Worm (Caenorhabditis elegans): ENCODE data around the gene F28H7.2.
A peak's percentile ranks its signal among the peaks of the same experiment; 100 is the strongest.

F28H7.2 gene

ce11 chrV:10736756-10737155 is 10.9 kb upstream of the F28H7.2 start, which contains the start of the genes mre-11 and wdr-5.3 (continued):
- TF ChIP-seq unc-130 (GFP tag; optimal IDR thresholded peaks at IDR 0.05) (peak; percentile 81), pbrm-1 (GFP tag; IDR thresholded peaks at IDR 0.05) (0 out of 2 replicates have a peak, but pooled peaks have one; percentile 38), mcd-1 (GFP tag; IDR thresholded peaks at IDR 0.05) (peak; percentile 48; the same call in 1 of the 2 replicates), D2030.7 (GFP tag; IDR thresholded peaks at IDR 0.05) (peak; percentile 52), lir-1 (GFP tag; conservative IDR thresholded peaks at IDR 0.05) (peak; percentile 21; the same call in 1 of the 2 replicates)

DNA sequence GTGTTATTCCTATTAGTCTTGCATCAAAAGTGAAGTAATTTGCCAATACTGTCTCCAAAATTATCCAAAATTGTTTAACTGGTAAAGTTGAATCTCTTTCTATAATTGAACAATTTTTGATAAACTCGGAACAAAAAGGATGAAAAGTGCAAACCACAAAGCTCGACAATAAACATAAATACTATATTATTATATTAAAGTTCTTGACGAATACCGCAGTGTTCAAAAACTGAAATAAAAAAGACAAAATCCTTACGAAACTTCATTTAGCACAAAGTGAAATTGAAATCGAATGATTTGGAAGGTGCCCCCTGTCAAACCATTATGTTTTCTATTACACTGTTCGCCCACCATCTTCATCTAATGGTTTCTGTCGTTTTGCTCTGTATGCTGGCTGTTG is 6.3 kb upstream of the F28H7.2 start, which contains the start of gene ZC302.3:
Gene ZC302.3, minus strand, starts transcription at position 101 of the 400 bp plus-strand sequence.
- TF ChIP-seq mcd-1 (GFP tag; IDR thresholded peaks at IDR 0.05) (no peak), cebp-2 (GFP tag; IDR thresholded peaks at IDR 0.05) (no peak), repo-1 (tag; optimal IDR thresholded peaks at IDR 0.05) (no peak), aptf-3 (GFP tag; IDR thresholded peaks at IDR 0.05) (no peak), F52B5.7 (tag; optimal IDR thresholded peaks at IDR 0.05) (no peak), lin-40 (tag; optimal IDR thresholded peaks at IDR 0.05) (no peak), F33H1.4 (GFP tag; IDR thresholded peaks at IDR 0.05) (no peak), nhr-27 (tag; optimal IDR thresholded peaks at IDR 0.05) (no peak), mxl-1 (tag; optimal IDR thresholded peaks at IDR 0.05) (no peak), snpc-1.1 (tag; optimal IDR thresholded peaks at IDR 0.05; ENCODE audit: insufficient read depth) (no peak), let-526 (GFP tag; IDR thresholded peaks at IDR 0.05) (no peak), lsy-27 (tag; optimal IDR thresholded peaks at IDR 0.05; ENCODE audit: borderline replicate concordance, insufficient read depth) (no peak), ceh-79 (tag; optimal IDR thresholded peaks at IDR 0.05) (no peak), snpc-3.4 (tag; optimal IDR thresholded peaks at IDR 0.05) (no peak), zim-3 (tag; optimal IDR thresholded peaks at IDR 0.05) (no peak), xnd-1 (tag; optimal IDR thresholded peaks at IDR 0.05) (no peak), ztf-6 (GFP tag; IDR thresholded peaks at IDR 0.05) (no peak), F23B12.7 (tag; optimal IDR thresholded peaks at IDR 0.05; ENCODE audit: insufficient read depth) (no peak), Y79H2A.3 (GFP tag; conservative IDR thresholded peaks at IDR 0.05) (no peak)

- TF ChIP-seq F57A8.1 (GFP tag; optimal IDR thresholded peaks at IDR 0.05) (no peak), B0019.2 (GFP tag; conservative IDR thresholded peaks at IDR 0.05) (no peak), B0035.1 (tag; optimal IDR thresholded peaks at IDR 0.05) (no peak), ekl-4 (GFP tag; IDR thresholded peaks at IDR 0.05) (no peak), snpc-1.3 (tag; optimal IDR thresholded peaks at IDR 0.05; ENCODE audit: insufficient read depth) (no peak), B0261.1 (tag; optimal IDR thresholded peaks at IDR 0.05) (no peak), let-607 (tag; optimal IDR thresholded peaks at IDR 0.05) (no peak), ztf-25 (GFP tag; IDR thresholded peaks at IDR 0.05) (no peak), ceh-79 (tag; optimal IDR thresholded peaks at IDR 0.05) (no peak), K11D2.4 (GFP tag; IDR thresholded peaks at IDR 0.05) (no peak), cebp-2 (GFP tag; IDR thresholded peaks at IDR 0.05) (no peak), hsf-1 (GFP tag; IDR thresholded peaks at IDR 0.05) (no peak), F57C9.4 (tag; optimal IDR thresholded peaks at IDR 0.05) (no peak), F49E8.2 (tag; optimal IDR thresholded peaks at IDR 0.05; ENCODE audit: insufficient read depth) (no peak), rpc-1 (optimal IDR thresholded peaks at IDR 0.05) (no peak), rpc-1 (tag; optimal IDR thresholded peaks at IDR 0.05) (no peak), madf-3 (GFP tag; IDR thresholded peaks at IDR 0.05) (no peak), nhr-27 (tag; optimal IDR thresholded peaks at IDR 0.05) (no peak), tbp1 (GFP tag; optimal IDR thresholded peaks at IDR 0.05) (no peak), lin-54 (GFP tag; optimal IDR thresholded peaks at IDR 0.05) (no peak), mcd-1 (GFP tag; IDR thresholded peaks at IDR 0.05) (no peak)
These were observed 4.1 kb upstream of the F28H7.2 start, which contains the start of gene srj-22 for ce11 chrV:10743649-10744048. Gene srj-22 (minus strand): TSS chrV:10743749.
